Fruit fly (Drosophila melanogaster) whole organism, embryonic: ENCODE measurements around the gene CG33288.

Experiments
- Ada2b ChIP-seq: fragments of 200-800 bp; sonication (Bioruptor generic); IDR thresholded peaks from 2 replicates; pipeline ENCODE4 v1.3.6; 2022; ENCODE audit warnings: missing biosample characterization, missing genetic modification characterization
- Adf1 ChIP-seq: fragments of 200-800 bp; sonication (Bioruptor generic); IDR thresholded peaks from 2 replicates; pipeline ENCODE4 v1.3.6; 2022; ENCODE audit warnings: missing biosample characterization, missing genetic modification characterization
- Antp ChIP-seq: fragments of 200-800 bp; sonication (Bioruptor generic); optimal IDR thresholded peaks from 3 replicates; lab custom pipeline; 2016; ENCODE audit warnings: missing biosample characterization, missing genetic modification characterization
- Bgb ChIP-seq: fragments of 200-800 bp; sonication (Bioruptor generic); IDR thresholded peaks from 2 replicates; pipeline ENCODE4 v1.3.6; 2022; ENCODE audit warnings: missing biosample characterization, missing genetic modification characterization; ENCODE audit not compliant: partially characterized antibody
- Bteb2 ChIP-seq: fragments of 200-800 bp; sonication (Bioruptor generic); optimal IDR thresholded peaks from 2 replicates; lab custom pipeline; 2016; ENCODE audit warnings: missing biosample characterization, missing genetic modification characterization
- CG10267 ChIP-seq: fragments of 200-800 bp; sonication (Bioruptor generic); optimal IDR thresholded peaks from 2 replicates; lab custom pipeline; 2018; ENCODE audit warnings: missing biosample characterization, mild to moderate bottlenecking, missing genetic modification characterization, moderate library complexity
- CG10979 ChIP-seq: fragments of 200-800 bp; sonication (Bioruptor generic); optimal IDR thresholded peaks from 2 replicates; lab custom pipeline; 2018; ENCODE audit warnings: missing biosample characterization, mild to moderate bottlenecking, missing genetic modification characterization, moderate library complexity
- CG11398 ChIP-seq: fragments of 200-800 bp; sonication (Bioruptor generic); optimal IDR thresholded peaks from 2 replicates; lab custom pipeline; 2016; ENCODE audit warnings: missing biosample characterization, missing genetic modification characterization
- CG12391 ChIP-seq: fragments of 200-800 bp; sonication (Bioruptor generic); optimal IDR thresholded peaks from 3 replicates; lab custom pipeline; 2018; ENCODE audit warnings: missing biosample characterization, mild to moderate bottlenecking, missing genetic modification characterization, moderate library complexity
- CG13287 ChIP-seq: fragments of 200-800 bp; sonication (Bioruptor generic); IDR thresholded peaks from 2 replicates; pipeline ENCODE4 v1.3.6; 2022; ENCODE audit warnings: missing biosample characterization, missing genetic modification characterization; ENCODE audit not compliant: partially characterized antibody
- CG14050 ChIP-seq: fragments of 200-800 bp; sonication (Bioruptor generic); IDR thresholded peaks from 3 replicates; pipeline ENCODE4 v1.3.6; 2022; ENCODE audit warnings: missing biosample characterization, missing genetic modification characterization
- CG14441 ChIP-seq: fragments of 200-800 bp; sonication (Bioruptor generic); IDR thresholded peaks from 2 replicates; pipeline ENCODE4 v1.3.6; 2022; ENCODE audit warnings: missing biosample characterization, missing genetic modification characterization
- CG17385 ChIP-seq: fragments of 200-800 bp; sonication (Bioruptor generic); optimal IDR thresholded peaks from 3 replicates; lab custom pipeline; 2018; ENCODE audit warnings: missing biosample characterization, mild to moderate bottlenecking, missing genetic modification characterization
- CG17568 ChIP-seq: fragments of 200-800 bp; sonication (Bioruptor generic); optimal IDR thresholded peaks from 2 replicates; lab custom pipeline; 2018; ENCODE audit warnings: missing biosample characterization, mild to moderate bottlenecking, missing genetic modification characterization, moderate library complexity
- CG17912 ChIP-seq: fragments of 200-800 bp; sonication (Bioruptor generic); optimal IDR thresholded peaks from 2 replicates; lab custom pipeline; 2018; ENCODE audit warnings: missing biosample characterization, mild to moderate bottlenecking, missing genetic modification characterization
- CG2202 ChIP-seq: fragments of 200-800 bp; sonication (Bioruptor generic); optimal IDR thresholded peaks from 2 replicates; lab custom pipeline; 2018; ENCODE audit warnings: missing biosample characterization, mild to moderate bottlenecking, missing genetic modification characterization
- CG2712 ChIP-seq: fragments of 200-800 bp; optimal IDR thresholded peaks from 3 replicates; lab custom pipeline; 2019; ENCODE audit warnings: missing biosample characterization, mild to moderate bottlenecking, missing genetic modification characterization, moderate library complexity
- CG31388 ChIP-seq: fragments of 200-800 bp; sonication (Bioruptor generic); optimal IDR thresholded peaks from 2 replicates; lab custom pipeline; 2016; ENCODE audit warnings: missing biosample characterization, missing genetic modification characterization
- CG32767 ChIP-seq: fragments of 200-800 bp; sonication (Bioruptor generic); IDR thresholded peaks from 2 replicates; pipeline ENCODE4 v1.3.6; 2022; ENCODE audit warnings: missing biosample characterization, missing genetic modification characterization
- CG32772 ChIP-seq: fragments of 200-800 bp; sonication (Bioruptor generic); IDR thresholded peaks from 2 replicates; pipeline ENCODE4 v1.3.6; 2022; ENCODE audit warnings: missing biosample characterization, missing genetic modification characterization
- CG3281 ChIP-seq: fragments of 200-800 bp; sonication (Bioruptor generic); optimal IDR thresholded peaks from 3 replicates; lab custom pipeline; 2017; ENCODE audit warnings: missing biosample characterization, mild to moderate bottlenecking, missing genetic modification characterization
- CG34376 ChIP-seq: fragments of 200-800 bp; sonication (Bioruptor generic); optimal IDR thresholded peaks from 2 replicates; lab custom pipeline; 2018; ENCODE audit warnings: missing biosample characterization, mild to moderate bottlenecking, missing genetic modification characterization
- CG3838 ChIP-seq: fragments of 200-800 bp; sonication (Bioruptor generic); optimal IDR thresholded peaks from 3 replicates; lab custom pipeline; 2016; ENCODE audit warnings: missing biosample characterization, missing genetic modification characterization
- CG43689 ChIP-seq: fragments of 200-800 bp; sonication (Bioruptor generic); IDR thresholded peaks from 2 replicates; pipeline ENCODE4 v1.3.6; 2022; ENCODE audit warnings: missing biosample characterization, missing genetic modification characterization
- CG7271 ChIP-seq: fragments of 200-800 bp; sonication (Bioruptor generic); optimal IDR thresholded peaks from 2 replicates; lab custom pipeline; 2018; ENCODE audit warnings: missing biosample characterization, mild to moderate bottlenecking, missing genetic modification characterization, moderate library complexity
- CG8765 ChIP-seq: fragments of 200-800 bp; sonication (Bioruptor generic); IDR thresholded peaks from 2 replicates; pipeline ENCODE4 v1.3.6; 2022; ENCODE audit warnings: missing biosample characterization, missing genetic modification characterization
- CG9727 ChIP-seq: fragments of 200-800 bp; sonication (Bioruptor generic); optimal IDR thresholded peaks from 3 replicates; lab custom pipeline; 2017; ENCODE audit warnings: missing biosample characterization, mild to moderate bottlenecking, missing genetic modification characterization
- ERR ChIP-seq: fragments of 200-800 bp; sonication (Bioruptor generic); optimal IDR thresholded peaks from 2 replicates; lab custom pipeline; 2016; ENCODE audit warnings: missing biosample characterization, missing genetic modification characterization
- Elba2 ChIP-seq: fragments of 200-800 bp; sonication (Bioruptor generic); optimal IDR thresholded peaks from 3 replicates; lab custom pipeline; 2016; ENCODE audit warnings: missing biosample characterization, missing genetic modification characterization
- Ets97D ChIP-seq: fragments of 200-800 bp; sonication (Bioruptor generic); optimal IDR thresholded peaks from 3 replicates; lab custom pipeline; 2016; ENCODE audit warnings: missing biosample characterization, missing genetic modification characterization
- HHEX ChIP-seq: fragments of 200-800 bp; sonication (Bioruptor generic); optimal IDR thresholded peaks from 3 replicates; lab custom pipeline; 2017; ENCODE audit warnings: missing biosample characterization, mild to moderate bottlenecking, missing genetic modification characterization, missing genetic modification reagents
- Hmr ChIP-seq: fragments of 200-800 bp; sonication (Bioruptor generic); optimal IDR thresholded peaks from 3 replicates; lab custom pipeline; 2017; ENCODE audit warnings: mild to moderate bottlenecking, missing biosample characterization, missing genetic modification reagents, missing genetic modification characterization
- NC2α ChIP-seq: fragments of 200-800 bp; sonication (Bioruptor generic); optimal IDR thresholded peaks from 2 replicates; lab custom pipeline; 2016; ENCODE audit warnings: missing biosample characterization, missing genetic modification characterization
- Nf-YC ChIP-seq: fragments of 200-800 bp; optimal IDR thresholded peaks from 3 replicates; lab custom pipeline; 2019; ENCODE audit warnings: missing biosample characterization, mild to moderate bottlenecking, missing genetic modification characterization, moderate library complexity
- Stat92E ChIP-seq, 3 experiments: fragments of >200 bp in 2 of 3; fragments of 200-800 bp in 1 of 3; sonication (Bioruptor generic) in 1 of 3; optimal IDR thresholded peaks; 2 replicates each; lab custom pipeline; 2017 to 2019; ENCODE audit warnings: missing biosample characterization in 3 of 3, missing genetic modification characterization in 3 of 3, mild to moderate bottlenecking in 1 of 3, moderate library complexity in 1 of 3
- ab ChIP-seq: fragments of 200-800 bp; sonication (Bioruptor generic); optimal IDR thresholded peaks from 2 replicates; lab custom pipeline; 2016; ENCODE audit warnings: missing biosample characterization, missing genetic modification characterization
- esg ChIP-seq: fragments of 200-800 bp; sonication (Bioruptor generic); conservative IDR thresholded peaks from 2 replicates; pipeline ENCODE4 v1.3.6; 2022; ENCODE audit warnings: missing biosample characterization, missing genetic modification characterization
- ftz-f1 ChIP-seq: fragments of 200-800 bp; sonication (Bioruptor generic); optimal IDR thresholded peaks from 2 replicates; lab custom pipeline; 2016; ENCODE audit warnings: missing biosample characterization, missing genetic modification characterization
- gce ChIP-seq: fragments of 200-800 bp; sonication (Bioruptor generic); IDR thresholded peaks from 3 replicates; pipeline ENCODE4 v1.3.6; 2022; ENCODE audit warnings: missing biosample characterization, missing genetic modification characterization
- jumu ChIP-seq: fragments of 200-800 bp; sonication (Bioruptor generic); optimal IDR thresholded peaks from 3 replicates; lab custom pipeline; 2016; ENCODE audit warnings: missing biosample characterization, missing genetic modification characterization
- knrl ChIP-seq: fragments of 200-800 bp; sonication (Bioruptor generic); IDR thresholded peaks from 3 replicates; pipeline ENCODE4 v1.3.6; 2022; ENCODE audit warnings: missing biosample characterization, missing genetic modification characterization; ENCODE audit not compliant: partially characterized antibody
- lola ChIP-seq, 3 experiments: fragments of >200 bp in 2 of 3; fragments of 200-800 bp in 1 of 3; sonication (Bioruptor generic) in 1 of 3; optimal IDR thresholded peaks; 2 replicates each; lab custom pipeline; 2017 to 2019; ENCODE audit warnings: missing biosample characterization in 3 of 3, missing genetic modification characterization in 3 of 3, mild to moderate bottlenecking in 1 of 3, moderate library complexity in 1 of 3
- nom ChIP-seq: fragments of 200-800 bp; sonication (Bioruptor generic); optimal IDR thresholded peaks from 2 replicates; lab custom pipeline; 2017; ENCODE audit warnings: missing biosample characterization, missing genetic modification characterization, mild to moderate bottlenecking, moderate library complexity, missing genetic modification reagents
- onecut ChIP-seq: fragments of 200-800 bp; sonication (Bioruptor generic); IDR thresholded peaks from 2 replicates; pipeline ENCODE4 v1.3.6; 2022; ENCODE audit warnings: missing biosample characterization, missing genetic modification characterization
- pan ChIP-seq, 4 experiments: fragments of >200 bp in 3 of 4; fragments of 200-800 bp in 1 of 4; sonication (Bioruptor generic) in 1 of 4; optimal IDR thresholded peaks in 3 of 4; IDR thresholded peaks in 1 of 4; 2 replicates each; pipeline versions ENCODE4 v1.3.6 to Lab custom; 2017 to 2022; ENCODE audit warnings: missing biosample characterization in 2 of 4, missing genetic modification characterization in 2 of 4, mixed read lengths in 1 of 4
- pb ChIP-seq: fragments of 200-800 bp; sonication (Bioruptor generic); optimal IDR thresholded peaks from 3 replicates; lab custom pipeline; 2016; ENCODE audit warnings: missing biosample characterization, missing genetic modification characterization
- pros ChIP-seq: fragments of 200-800 bp; sonication (Bioruptor generic); optimal IDR thresholded peaks from 3 replicates; lab custom pipeline; 2019; ENCODE audit warnings: missing biosample characterization, mild to moderate bottlenecking, missing genetic modification characterization, moderate library complexity
- sens ChIP-seq: fragments of 200-800 bp; sonication (Bioruptor generic); peaks from one replicate; lab custom pipeline; 2016; ENCODE audit warnings: missing biosample characterization, missing genetic modification characterization
- tx ChIP-seq: fragments of 200-800 bp; sonication (Bioruptor generic); optimal IDR thresholded peaks from 2 replicates; lab custom pipeline; 2016; ENCODE audit warnings: missing biosample characterization, missing genetic modification characterization
- unpg ChIP-seq: fragments of 200-800 bp; sonication (Bioruptor generic); optimal IDR thresholded peaks from 3 replicates; lab custom pipeline; 2018; ENCODE audit warnings: missing biosample characterization, mild to moderate bottlenecking, missing genetic modification characterization, moderate library complexity

Gene CG33288

DNA sequence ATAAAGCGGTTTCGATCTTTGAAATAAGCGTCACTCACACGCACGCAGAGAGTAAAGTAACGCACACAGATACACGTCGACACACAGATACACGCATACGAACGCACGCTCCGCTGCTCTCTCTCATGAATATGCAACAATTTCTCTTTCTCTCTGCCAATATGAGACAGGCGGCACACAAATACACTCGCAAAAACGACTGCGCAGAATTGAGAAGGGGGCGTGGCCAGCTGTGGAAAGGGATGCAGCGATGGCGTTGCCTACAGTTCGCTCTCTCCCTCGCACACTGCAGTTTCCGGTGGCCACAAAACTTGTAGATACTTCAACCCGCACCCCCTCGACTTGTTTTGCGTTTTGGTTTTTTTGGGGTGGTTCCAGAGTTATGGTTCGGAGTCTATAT, 52.0 kb downstream of the CG33288 start (continued):
- TF ChIP-seq Adf1 (GFP tag; lab: Robert Waterston, UW) = peak; percentile 81
- TF ChIP-seq CG3838 (GFP tag; lab: Kevin White, UChicago) = no peak
- no peak for TF ChIP-seq CG13287 (GFP tag; lab: Robert Waterston, UW)
- TF ChIP-seq jumu (GFP tag; lab: Kevin White, UChicago) = no peak
- no peak for TF ChIP-seq Hmr (GFP tag; lab: Kevin White, UChicago)
- no peak for TF ChIP-seq pan (optimal IDR thresholded peaks at IDR 0.05; lab: Kevin White, UChicago)
- peak in 1 of 2 experiments; percentile 48 for TF ChIP-seq pan (GFP tag; optimal IDR thresholded peaks at IDR 0.05 in 1 of 2, IDR thresholded peaks at IDR 0.05 in 1 of 2)
- TF ChIP-seq Antp (GFP tag; lab: Kevin White, UChicago) = no peak
- TF ChIP-seq Nf-YC = peak; percentile 98
- no peak for TF ChIP-seq NC2α (GFP tag; lab: Kevin White, UChicago)
- no peak for TF ChIP-seq ab (GFP tag; lab: Kevin White, UChicago)
- TF ChIP-seq CG17568 (GFP tag; lab: Kevin White, UChicago) = no peak
- no peak for TF ChIP-seq CG31388 (GFP tag; lab: Kevin White, UChicago)
- no peak for TF ChIP-seq lola (GFP tag; optimal IDR thresholded peaks at IDR 0.05; lab: Kevin White, UChicago)
- TF ChIP-seq CG10979 = peak; percentile 49
- no peak for TF ChIP-seq Ada2b (GFP tag; lab: Robert Waterston, UW)
- TF ChIP-seq HHEX (GFP tag; lab: Kevin White, UChicago) = peak; percentile 43
- TF ChIP-seq ftz-f1 (GFP tag; lab: Kevin White, UChicago) = no peak
- TF ChIP-seq Stat92E (GFP tag; optimal IDR thresholded peaks at IDR 0.05; lab: Kevin White, UChicago) = no peak
- no peak for TF ChIP-seq CG10267
- peak; percentile 36; the same call in 1 of the 2 replicates for TF ChIP-seq CG32772
- TF ChIP-seq pb (GFP tag; lab: Kevin White, UChicago) = no peak
- TF ChIP-seq esg (GFP tag; lab: Robert Waterston, UW) = no peak
- TF ChIP-seq CG7271 (tag; lab: Kevin White, UChicago) = peak; percentile 35
- TF ChIP-seq CG12391 (tag; lab: Kevin White, UChicago) = peak; percentile 27
- TF ChIP-seq Ets97D (GFP tag; lab: Kevin White, UChicago) = peak; percentile 97
- peak; percentile 62 for TF ChIP-seq onecut
- TF ChIP-seq CG9727 (GFP tag; lab: Kevin White, UChicago) = peak; percentile 33
- peak; percentile 71 for TF ChIP-seq nom (GFP tag; lab: Kevin White, UChicago)
- peak; percentile 26 for TF ChIP-seq CG17912 (GFP tag; lab: Kevin White, UChicago)
- TF ChIP-seq CG14050 (GFP tag; lab: Robert Waterston, UW) = peak; percentile 16; the same call in 1 of the 3 replicates
- no peak for TF ChIP-seq knrl
- TF ChIP-seq gce (GFP tag; lab: Robert Waterston, UW) = peak; percentile 68; the same call in 2 of the 3 replicates
- no peak for TF ChIP-seq CG43689
- no peak for TF ChIP-seq Bteb2 (GFP tag; lab: Kevin White, UChicago)
- TF ChIP-seq CG8765 (GFP tag; lab: Robert Waterston, UW) = no peak
- no peak for TF ChIP-seq CG3281 (GFP tag; lab: Kevin White, UChicago)
- peak; percentile 4 for TF ChIP-seq CG2712 (tag; lab: Kevin White, UChicago)
- TF ChIP-seq CG2202 (tag; lab: Kevin White, UChicago) = peak; percentile 25
- no peak for TF ChIP-seq tx (GFP tag; lab: Kevin White, UChicago)
- no peak for TF ChIP-seq Elba2
- no peak for TF ChIP-seq Bgb (GFP tag; lab: Robert Waterston, UW)
- TF ChIP-seq pros (GFP tag; lab: Kevin White, UChicago) = no peak
- TF ChIP-seq sens (GFP tag; lab: Kevin White, UChicago) = peak; percentile 90
- no peak for TF ChIP-seq ERR (GFP tag; lab: Kevin White, UChicago)
- peak; percentile 53 for TF ChIP-seq CG17385 (GFP tag; lab: Kevin White, UChicago)
- peak; percentile 31 for TF ChIP-seq unpg (GFP tag; lab: Kevin White, UChicago)
- TF ChIP-seq CG14441 = no peak
- peak; percentile 68; the same call in 1 of the 2 replicates for TF ChIP-seq CG32767 (GFP tag; lab: Robert Waterston, UW)
- no peak for TF ChIP-seq CG34376 (GFP tag; lab: Kevin White, UChicago)
- peak; percentile 5 for TF ChIP-seq CG11398 (GFP tag; lab: Kevin White, UChicago)
